Worm (Caenorhabditis elegans) whole organism, midembryonic: ENCODE data around the gene nex-4.

Experiments used
- T22C8.4 ChIP-seq: fragments of 200-800 bp; sonication (Bioruptor generic); IDR thresholded peaks from 2 replicates; pipeline ENCODE4 v1.3.6; 2022; ENCODE audit warnings: missing genetic modification characterization, missing compliant biosample characterization
- cog-1 ChIP-seq: sonication (generic microtip); optimal IDR thresholded peaks from 2 replicates; lab custom pipeline; 2016; ENCODE audit warnings: missing genetic modification characterization, missing compliant biosample characterization
- flt-1 ChIP-seq: fragments of 200-800 bp; sonication (Bioruptor generic); IDR thresholded peaks from 2 replicates; pipeline ENCODE4 v1.3.6; 2022; ENCODE audit warnings: missing genetic modification characterization, missing compliant biosample characterization
- klf-2 ChIP-seq: fragments of 200-800 bp; sonication (Bioruptor generic); conservative IDR thresholded peaks from 2 replicates; pipeline ENCODE4 v1.3.6; 2022; ENCODE audit warnings: missing genetic modification reagents, missing genetic modification characterization, missing compliant biosample characterization
- med-1 ChIP-seq: sonication (generic microtip); optimal IDR thresholded peaks from 2 replicates; lab custom pipeline; 2017; ENCODE audit warnings: missing genetic modification characterization, mild to moderate bottlenecking, missing compliant biosample characterization, antibody characterized with exemption, missing genetic modification reagents; ENCODE audit not compliant: insufficient read depth
- ref-1 ChIP-seq: fragments of 200-800 bp; sonication (Bioruptor generic); conservative IDR thresholded peaks from 2 replicates; pipeline ENCODE4 v1.3.6; 2022; ENCODE audit warnings: missing genetic modification reagents, missing genetic modification characterization, missing compliant biosample characterization
- tab-1 ChIP-seq: fragments of 200-800 bp; sonication (Bioruptor generic); IDR thresholded peaks from 2 replicates; pipeline ENCODE4 v1.3.6; 2022; ENCODE audit warnings: missing genetic modification characterization, missing compliant biosample characterization
- ztf-23 ChIP-seq: fragments of 200-800 bp; sonication (Bioruptor generic); IDR thresholded peaks from 2 replicates; pipeline ENCODE4 v1.3.6; 2022; ENCODE audit warnings: missing genetic modification reagents, missing genetic modification characterization, missing compliant biosample characterization
- ztf-29 ChIP-seq: fragments of 200-800 bp; sonication (Bioruptor generic); IDR thresholded peaks from 2 replicates; pipeline ENCODE4 v1.3.6; 2022; ENCODE audit warnings: missing genetic modification reagents, missing genetic modification characterization, missing compliant biosample characterization

nex-4 gene

ce11 chrV:4826710-4827380 lies 24.4 kb upstream of the nex-4 start, which contains the start of the genes hsp-6 and C37H5.5:
Gene hsp-6 (minus strand): TSS chrV:4826760.
Gene C37H5.5 (plus strand): TSS chrV:4827360.
- TF ChIP-seq cog-1 (tag; lab: Kevin White, UChicago) = peak; percentile 40
- TF ChIP-seq tab-1 (GFP tag; lab: Robert Waterston, UW) = no peak
- TF ChIP-seq ztf-23 (GFP tag; lab: Robert Waterston, UW) = peak; percentile 43; the same call in 1 of the 2 replicates
- TF ChIP-seq ztf-29 (GFP tag; lab: Robert Waterston, UW) = no peak
- TF ChIP-seq flt-1 (GFP tag; lab: Robert Waterston, UW) = 0 out of 2 replicates have a peak, but pooled peaks have one; percentile 55
- no peak for TF ChIP-seq ref-1
- TF ChIP-seq T22C8.4 (GFP tag; lab: Robert Waterston, UW) = no peak
- TF ChIP-seq med-1 (GFP tag; lab: Kevin White, UChicago) = no peak
- TF ChIP-seq klf-2 (GFP tag; lab: Robert Waterston, UW) = no peak

ce11 chrV:4834277-4834676 lies 17.0 kb upstream of the nex-4 start, which contains the start of gene C37H5.14:
Gene C37H5.14 (minus strand): TSS chrV:4834377.
- no peak for TF ChIP-seq T22C8.4 (GFP tag; lab: Robert Waterston, UW)
- no peak for TF ChIP-seq flt-1 (GFP tag; lab: Robert Waterston, UW)
- no peak for TF ChIP-seq ztf-29 (GFP tag; lab: Robert Waterston, UW)
- no peak for TF ChIP-seq med-1 (GFP tag; lab: Kevin White, UChicago)
- no peak for TF ChIP-seq klf-2 (GFP tag; lab: Robert Waterston, UW)
- no peak for TF ChIP-seq cog-1 (tag; lab: Kevin White, UChicago)
- no peak for TF ChIP-seq ref-1
- TF ChIP-seq tab-1 (GFP tag; lab: Robert Waterston, UW) = no peak
- TF ChIP-seq ztf-23 (GFP tag; lab: Robert Waterston, UW) = no peak

ce11 chrV:4839913-4840312 lies 11.3 kb upstream of the nex-4 start, which contains the start of gene nas-9:
Gene nas-9 (minus strand): TSS chrV:4840013.
- TF ChIP-seq klf-2 (GFP tag; lab: Robert Waterston, UW) (no peak), tab-1 (GFP tag; lab: Robert Waterston, UW) (no peak), med-1 (GFP tag; lab: Kevin White, UChicago) (no peak), flt-1 (GFP tag; lab: Robert Waterston, UW) (no peak), ztf-23 (GFP tag; lab: Robert Waterston, UW) (no peak), ref-1 (no peak), T22C8.4 (GFP tag; lab: Robert Waterston, UW) (no peak), ztf-29 (GFP tag; lab: Robert Waterston, UW) (no peak), cog-1 (tag; lab: Kevin White, UChicago) (no peak)

- TF ChIP-seq cog-1 (tag; lab: Kevin White, UChicago) (no peak), T22C8.4 (GFP tag; lab: Robert Waterston, UW) (no peak)
Observed at ce11 chrV:4841179-4841578, 10.1 kb upstream of the nex-4 start, which contains the start of gene cwp-1. Gene cwp-1 (minus strand): TSS chrV:4841279.

- TF ChIP-seq med-1 (GFP tag; lab: Kevin White, UChicago) (no peak), klf-2 (GFP tag; lab: Robert Waterston, UW) (no peak)
Observed at ce11 chrV:4842544-4842943, 8.7 kb upstream of the nex-4 start, which contains the start of the genes cwp-2 and cwp-3. Gene cwp-2 (minus strand): TSS chrV:4842644. Gene cwp-3 (plus strand): TSS chrV:4842836.

ce11 chrV:4844591-4844990 lies 6.6 kb upstream of the nex-4 start, which contains the start of gene abhd-5.2:
Gene abhd-5.2 (plus strand): TSS chrV:4844685.
- TF ChIP-seq med-1 (GFP tag; lab: Kevin White, UChicago) (no peak), klf-2 (GFP tag; lab: Robert Waterston, UW) (no peak), T22C8.4 (GFP tag; lab: Robert Waterston, UW) (no peak), cog-1 (tag; lab: Kevin White, UChicago) (no peak), ztf-29 (GFP tag; lab: Robert Waterston, UW) (no peak), flt-1 (GFP tag; lab: Robert Waterston, UW) (no peak), ztf-23 (GFP tag; lab: Robert Waterston, UW) (no peak), ref-1 (no peak), tab-1 (GFP tag; lab: Robert Waterston, UW) (no peak)

ce11 chrV:4846507-4846906 lies 4.7 kb upstream of the nex-4 start:
- no peak for TF ChIP-seq flt-1 (GFP tag; lab: Robert Waterston, UW)
- no peak for TF ChIP-seq ztf-29 (GFP tag; lab: Robert Waterston, UW)

- TF ChIP-seq T22C8.4 (GFP tag; lab: Robert Waterston, UW) (no peak), ztf-23 (GFP tag; lab: Robert Waterston, UW) (no peak), med-1 (GFP tag; lab: Kevin White, UChicago) (no peak), ztf-29 (GFP tag; lab: Robert Waterston, UW) (no peak), cog-1 (tag; lab: Kevin White, UChicago) (no peak)
Observed at ce11 chrV:4847424-4847823, 3.8 kb upstream of the nex-4 start, which contains the start of gene abhd-5.1. Gene abhd-5.1 (plus strand): TSS chrV:4847653.

ce11 chrV:4850446-4850845 lies 792 bp upstream of the nex-4 start:
- TF ChIP-seq ref-1 = no peak
- no peak for TF ChIP-seq cog-1 (tag; lab: Kevin White, UChicago)
- no peak for TF ChIP-seq ztf-23 (GFP tag; lab: Robert Waterston, UW)
- no peak for TF ChIP-seq ztf-29 (GFP tag; lab: Robert Waterston, UW)
- TF ChIP-seq T22C8.4 (GFP tag; lab: Robert Waterston, UW) = no peak
- TF ChIP-seq flt-1 (GFP tag; lab: Robert Waterston, UW) = no peak
- TF ChIP-seq tab-1 (GFP tag; lab: Robert Waterston, UW) = no peak
- TF ChIP-seq klf-2 (GFP tag; lab: Robert Waterston, UW) = no peak
- no peak for TF ChIP-seq med-1 (GFP tag; lab: Kevin White, UChicago)
